Worm (Caenorhabditis elegans) whole organism, L3 larva: ENCODE results near the gene srsx-8.

Experiments
- elt-1 ChIP-seq: fragments of 150-350 bp; optimal IDR thresholded peaks from 2 replicates; lab custom pipeline; 2014; ENCODE audit warnings: missing biosample characterization, missing genetic modification characterization
- elt-2 ChIP-seq: sonication (generic microtip); optimal IDR thresholded peaks from 2 replicates; lab custom pipeline; 2016; ENCODE audit warnings: missing genetic modification reagents, mild to moderate bottlenecking, missing genetic modification characterization, missing compliant biosample characterization
- jun-1 ChIP-seq: fragments of 150-350 bp; optimal IDR thresholded peaks from 2 replicates; lab custom pipeline; 2014; ENCODE audit warnings: missing biosample characterization, missing genetic modification reagents, missing genetic modification characterization
- mdl-1 ChIP-seq: fragments of 150-350 bp; optimal IDR thresholded peaks from 2 replicates; lab custom pipeline; 2014; ENCODE audit warnings: missing biosample characterization, missing genetic modification characterization
- nfya-1 ChIP-seq: sonication (generic microtip); optimal IDR thresholded peaks from 2 replicates; lab custom pipeline; 2017; ENCODE audit warnings: missing genetic modification characterization, mild to moderate bottlenecking, missing compliant biosample characterization, antibody characterized with exemption, moderate library complexity; ENCODE audit not compliant: insufficient read depth
- nhr-11 ChIP-seq: fragments of 150-350 bp; optimal IDR thresholded peaks from 2 replicates; lab custom pipeline; 2014; ENCODE audit warnings: missing biosample characterization, missing genetic modification characterization
- nhr-12 ChIP-seq: fragments of 150-350 bp; optimal IDR thresholded peaks from 2 replicates; lab custom pipeline; 2014; ENCODE audit warnings: missing biosample characterization, missing genetic modification characterization
- nhr-23 ChIP-seq: fragments of 150-350 bp; optimal IDR thresholded peaks from 2 replicates; lab custom pipeline; 2014; ENCODE audit warnings: missing biosample characterization, missing genetic modification reagents, missing genetic modification characterization
- nhr-25 ChIP-seq: sonication (generic microtip); optimal IDR thresholded peaks from 2 replicates; lab custom pipeline; 2017; ENCODE audit warnings: missing biosample characterization, missing genetic modification characterization
- snpc-4 ChIP-seq: fragments of 150-350 bp; optimal IDR thresholded peaks from 2 replicates; lab custom pipeline; 2014; ENCODE audit warnings: missing biosample characterization, missing genetic modification characterization
- zag-1 ChIP-seq: fragments of 150-350 bp; optimal IDR thresholded peaks from 2 replicates; lab custom pipeline; 2014; ENCODE audit warnings: missing biosample characterization, missing genetic modification characterization

Gene srsx-8

DNA sequence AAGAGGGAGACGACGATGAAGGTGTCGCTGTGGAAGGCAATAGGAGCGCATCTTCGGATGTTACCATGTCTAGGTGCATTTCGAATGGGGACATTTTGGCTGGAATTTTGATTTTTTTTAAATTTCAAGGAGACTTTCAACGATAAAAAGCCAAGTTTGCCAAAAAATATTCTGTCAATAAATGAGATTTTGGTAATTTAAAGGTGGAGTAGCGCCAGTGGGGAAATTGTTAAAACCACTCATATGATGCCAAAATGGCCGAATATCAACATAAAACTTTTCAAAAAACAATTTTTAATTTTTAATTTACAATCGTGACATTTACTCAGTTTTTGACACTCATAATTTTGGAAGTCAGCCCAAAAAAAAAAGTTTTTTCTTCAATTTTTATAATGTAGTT lies 41.4 kb downstream of the srsx-8 start, which contains the start of gene nhr-260:
Gene nhr-260 (minus strand): TSS at position 101 of the 400 bp plus-strand sequence.
- TF ChIP-seq nhr-25 (tag; lab: Kevin White, UChicago) (no peak), elt-2 (no peak), snpc-4 (tag; lab: Kevin White, UChicago) (no peak), nhr-23 (no peak), nhr-12 (tag; lab: Kevin White, UChicago) (no peak)

DNA sequence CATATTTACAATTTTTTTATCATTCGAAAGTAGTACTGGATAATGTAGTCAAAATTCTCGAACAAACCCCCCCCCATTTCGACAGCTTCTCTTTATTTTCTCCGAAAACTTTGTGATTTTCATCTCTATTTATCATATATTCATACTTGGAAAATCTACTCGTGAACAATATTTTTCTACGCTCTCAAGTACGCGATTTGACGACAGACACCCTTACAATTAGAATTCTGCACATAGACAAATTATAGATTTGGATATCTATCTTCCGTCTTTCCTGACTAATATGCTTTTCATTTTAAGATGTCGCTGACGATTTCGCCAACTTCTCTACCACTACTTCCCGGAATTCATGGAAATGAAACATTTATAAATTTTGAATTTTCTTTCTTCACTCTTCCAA lies 46.9 kb downstream of the srsx-8 start, which contains the start of gene sru-28:
Gene sru-28 (plus strand): TSS at position 301 of the 400 bp plus-strand sequence.
- no peak for TF ChIP-seq nhr-11
- TF ChIP-seq nfya-1: no peak
- no peak for TF ChIP-seq elt-1 (tag; lab: Kevin White, UChicago)
- TF ChIP-seq mdl-1 (tag; lab: Kevin White, UChicago): no peak
- no peak for TF ChIP-seq zag-1 (tag; lab: Kevin White, UChicago)
- TF ChIP-seq jun-1 (tag; lab: Kevin White, UChicago): no peak
